Fruit fly (Drosophila melanogaster) whole organism, embryonic: ENCODE data around the gene Drsl2.
A peak's percentile ranks its signal among the peaks of the same experiment; 100 is the strongest.

Experiments used
- CG10321 ChIP-seq: fragments of 200-800 bp; sonication (Bioruptor generic); IDR thresholded peaks from 2 replicates; pipeline ENCODE4 v1.3.6; 2022; ENCODE audit warnings: missing biosample characterization, missing genetic modification characterization
- CG11085 ChIP-seq: fragments of 200-800 bp; sonication (Bioruptor generic); IDR thresholded peaks from 2 replicates; pipeline ENCODE4 v1.3.6; 2022; ENCODE audit warnings: missing biosample characterization, missing genetic modification characterization
- CG11247 ChIP-seq: fragments of 200-800 bp; sonication (Bioruptor generic); IDR thresholded peaks from 2 replicates; pipeline ENCODE4 v1.3.6; 2022; ENCODE audit warnings: missing biosample characterization, missing genetic modification characterization
- CG11456 ChIP-seq: fragments of 200-800 bp; sonication (Bioruptor generic); IDR thresholded peaks from 3 replicates; pipeline ENCODE4 v1.3.6; 2022; ENCODE audit warnings: missing biosample characterization, missing genetic modification characterization
- CG11695 ChIP-seq: fragments of 200-800 bp; sonication (Bioruptor generic); IDR thresholded peaks from 3 replicates; pipeline ENCODE4 v1.3.6; 2022; ENCODE audit warnings: missing biosample characterization, missing genetic modification characterization
- CG12236 ChIP-seq: fragments of 200-800 bp; sonication (Bioruptor generic); optimal IDR thresholded peaks from 2 replicates; lab custom pipeline; 2016; ENCODE audit warnings: missing biosample characterization, missing genetic modification characterization
- CG12744 ChIP-seq: fragments of 200-800 bp; sonication (Bioruptor generic); optimal IDR thresholded peaks from 2 replicates; lab custom pipeline; 2016; ENCODE audit warnings: missing biosample characterization, missing genetic modification characterization
- CG12942 ChIP-seq: fragments of 200-800 bp; sonication (Bioruptor generic); optimal IDR thresholded peaks from 3 replicates; lab custom pipeline; 2016; ENCODE audit warnings: missing biosample characterization, missing genetic modification characterization
- CG13296 ChIP-seq: fragments of 200-800 bp; sonication (Bioruptor generic); optimal IDR thresholded peaks from 3 replicates; lab custom pipeline; 2018; ENCODE audit warnings: missing biosample characterization, mild to moderate bottlenecking, missing genetic modification characterization
- CG15073 ChIP-seq: fragments of 200-800 bp; sonication (Bioruptor generic); optimal IDR thresholded peaks from 2 replicates; lab custom pipeline; 2016; ENCODE audit warnings: missing biosample characterization, missing genetic modification characterization
- CG15269 ChIP-seq: fragments of 200-800 bp; sonication (Bioruptor generic); optimal IDR thresholded peaks from 2 replicates; lab custom pipeline; 2018; ENCODE audit warnings: missing biosample characterization, mild to moderate bottlenecking, missing genetic modification characterization, moderate library complexity
- CG16779 ChIP-seq: fragments of 200-800 bp; sonication (Bioruptor generic); IDR thresholded peaks from 2 replicates; pipeline ENCODE4 v1.3.6; 2022; ENCODE audit warnings: missing biosample characterization, missing genetic modification characterization
- CG17612 ChIP-seq: fragments of 200-800 bp; sonication (Bioruptor generic); IDR thresholded peaks from 2 replicates; pipeline ENCODE4 v1.3.6; 2022; ENCODE audit warnings: missing biosample characterization, missing genetic modification characterization
- CG1792 ChIP-seq: fragments of 200-800 bp; sonication (Bioruptor generic); optimal IDR thresholded peaks from 2 replicates; lab custom pipeline; 2016; ENCODE audit warnings: missing biosample characterization, missing genetic modification characterization
- CG30020 ChIP-seq: fragments of 200-800 bp; optimal IDR thresholded peaks from 2 replicates; lab custom pipeline; 2019; ENCODE audit warnings: missing biosample characterization, mild to moderate bottlenecking, missing genetic modification characterization, moderate library complexity
- CG4707 ChIP-seq: fragments of 200-800 bp; sonication (Bioruptor generic); optimal IDR thresholded peaks from 2 replicates; lab custom pipeline; 2018; ENCODE audit warnings: missing biosample characterization, mild to moderate bottlenecking, missing genetic modification characterization, moderate library complexity
- CG4854 ChIP-seq: fragments of 200-800 bp; sonication (Bioruptor generic); optimal IDR thresholded peaks from 2 replicates; lab custom pipeline; 2016; ENCODE audit warnings: missing biosample characterization, missing genetic modification characterization, inconsistent platforms
- CG6272 ChIP-seq: fragments of 200-800 bp; sonication (Bioruptor generic); IDR thresholded peaks from 2 replicates; pipeline ENCODE4 v1.3.6; 2022; ENCODE audit warnings: missing biosample characterization, missing genetic modification characterization
- CG7556 ChIP-seq: fragments of 200-800 bp; sonication (Bioruptor generic); optimal IDR thresholded peaks from 2 replicates; lab custom pipeline; 2017; ENCODE audit warnings: missing biosample characterization, mild to moderate bottlenecking, missing genetic modification characterization
- CkIIα-i1 ChIP-seq: fragments of 200-800 bp; sonication (Bioruptor generic); IDR thresholded peaks from 2 replicates; pipeline ENCODE4 v1.3.6; 2022; ENCODE audit warnings: missing biosample characterization, missing genetic modification characterization
- Dip3 ChIP-seq: fragments of 200-800 bp; sonication (Bioruptor generic); optimal IDR thresholded peaks from 3 replicates; lab custom pipeline; 2016; ENCODE audit warnings: missing biosample characterization, missing genetic modification characterization
- Dref ChIP-seq: fragments of 200-800 bp; sonication (Bioruptor generic); IDR thresholded peaks from 2 replicates; pipeline ENCODE4 v1.3.6; 2022; ENCODE audit warnings: missing biosample characterization, missing genetic modification characterization
- HLH4C ChIP-seq: fragments of 200-800 bp; sonication (Bioruptor generic); IDR thresholded peaks from 3 replicates; pipeline ENCODE4 v1.3.6; 2022; ENCODE audit warnings: missing biosample characterization, missing genetic modification characterization; ENCODE audit not compliant: partially characterized antibody
- Hr51 ChIP-seq, 2 experiments: fragments of 200-800 bp; sonication (Bioruptor generic); optimal IDR thresholded peaks; 2 replicates in 1 of 2; 3 replicates in 1 of 2; lab custom pipeline; 2016 to 2018; ENCODE audit warnings: missing biosample characterization in 2 of 2, missing genetic modification characterization in 2 of 2, mild to moderate bottlenecking in 1 of 2, moderate library complexity in 1 of 2
- Lpt ChIP-seq: fragments of >200 bp; optimal IDR thresholded peaks from 2 replicates; lab custom pipeline; 2018; ENCODE audit warnings: missing biosample characterization, missing genetic modification characterization
- MTF-1 ChIP-seq: fragments of 200-800 bp; sonication (Bioruptor generic); optimal IDR thresholded peaks from 2 replicates; lab custom pipeline; 2018; ENCODE audit warnings: missing biosample characterization, mild to moderate bottlenecking, missing genetic modification characterization, borderline replicate concordance
- Med ChIP-seq: fragments of 200-800 bp; sonication (Bioruptor generic); peaks from one replicate; lab custom pipeline; 2016; ENCODE audit warnings: missing biosample characterization, missing genetic modification characterization, mild to moderate bottlenecking, inconsistent platforms, moderate library complexity
- Mrtf ChIP-seq: fragments of 200-800 bp; sonication (Bioruptor generic); IDR thresholded peaks from 3 replicates; pipeline ENCODE4 v1.3.6; 2022; ENCODE audit warnings: missing biosample characterization, missing genetic modification characterization
- NC2α ChIP-seq: fragments of 200-800 bp; sonication (Bioruptor generic); optimal IDR thresholded peaks from 2 replicates; lab custom pipeline; 2016; ENCODE audit warnings: missing biosample characterization, missing genetic modification characterization
- Nf-YB ChIP-seq: fragments of 200-800 bp; sonication (Bioruptor generic); optimal IDR thresholded peaks from 3 replicates; lab custom pipeline; 2019; ENCODE audit warnings: missing biosample characterization, mild to moderate bottlenecking, missing genetic modification characterization, moderate library complexity
- Opbp ChIP-seq: fragments of 200-800 bp; sonication (Bioruptor generic); IDR thresholded peaks from 3 replicates; pipeline ENCODE4 v1.3.6; 2022; ENCODE audit warnings: missing biosample characterization, missing genetic modification characterization; ENCODE audit not compliant: partially characterized antibody
- Pdp1 ChIP-seq, 2 experiments: fragments of 200-800 bp; sonication (Bioruptor generic); optimal IDR thresholded peaks; 3 replicates each; lab custom pipeline; 2016; ENCODE audit warnings: missing biosample characterization in 2 of 2, missing genetic modification characterization in 2 of 2, mild to moderate bottlenecking in 1 of 2, moderate library complexity in 1 of 2
- Poxn ChIP-seq: fragments of 200-800 bp; sonication (Bioruptor generic); IDR thresholded peaks from 2 replicates; pipeline ENCODE4 v1.3.6; 2022; ENCODE audit warnings: missing biosample characterization, missing genetic modification characterization
- Xbp1 ChIP-seq: fragments of 200-800 bp; sonication (Bioruptor generic); optimal IDR thresholded peaks from 3 replicates; lab custom pipeline; 2016; ENCODE audit warnings: missing biosample characterization, mild to moderate bottlenecking, missing genetic modification characterization
- aop ChIP-seq: fragments of 200-800 bp; sonication (Bioruptor generic); IDR thresholded peaks from 2 replicates; pipeline ENCODE4 v1.3.6; 2022; ENCODE audit warnings: missing biosample characterization, missing genetic modification characterization
- ash1 ChIP-seq: fragments of 200-800 bp; sonication (Bioruptor generic); optimal IDR thresholded peaks from 2 replicates; lab custom pipeline; 2018; ENCODE audit warnings: missing biosample characterization, mild to moderate bottlenecking, missing genetic modification characterization
- bbx ChIP-seq: fragments of 200-800 bp; sonication (Bioruptor generic); IDR thresholded peaks from 2 replicates; pipeline ENCODE4 v1.3.6; 2022; ENCODE audit warnings: missing biosample characterization, missing genetic modification characterization; ENCODE audit not compliant: partially characterized antibody
- bcd ChIP-seq: fragments of 200-800 bp; sonication (Bioruptor generic); optimal IDR thresholded peaks from 2 replicates; lab custom pipeline; 2017; ENCODE audit warnings: missing biosample characterization, mild to moderate bottlenecking, missing genetic modification characterization
- br ChIP-seq: fragments of >200 bp; optimal IDR thresholded peaks from 2 replicates; lab custom pipeline; 2017
- bsh ChIP-seq, 2 experiments: fragments of 200-800 bp; sonication (Bioruptor generic); optimal IDR thresholded peaks; 2 replicates each; lab custom pipeline; 2017 to 2018; ENCODE audit warnings: mild to moderate bottlenecking in 2 of 2, missing biosample characterization in 2 of 2, missing genetic modification characterization in 2 of 2, moderate library complexity in 1 of 2
- croc ChIP-seq: fragments of 200-800 bp; sonication (Bioruptor generic); conservative IDR thresholded peaks from 3 replicates; pipeline ENCODE4 v1.3.6; 2022; ENCODE audit warnings: missing biosample characterization, missing genetic modification characterization
- fru ChIP-seq: fragments of >200 bp; optimal IDR thresholded peaks from 2 replicates; lab custom pipeline; 2017
- grn ChIP-seq: fragments of 200-800 bp; sonication (Bioruptor generic); optimal IDR thresholded peaks from 3 replicates; lab custom pipeline; 2017; ENCODE audit warnings: missing biosample characterization, missing genetic modification characterization
- ind ChIP-seq: fragments of 200-800 bp; sonication (Bioruptor generic); optimal IDR thresholded peaks from 3 replicates; lab custom pipeline; 2016; ENCODE audit warnings: missing biosample characterization, missing genetic modification characterization
- jumu ChIP-seq: fragments of 200-800 bp; sonication (Bioruptor generic); optimal IDR thresholded peaks from 3 replicates; lab custom pipeline; 2016; ENCODE audit warnings: missing biosample characterization, missing genetic modification characterization
- kah ChIP-seq: fragments of 200-800 bp; sonication (Bioruptor generic); optimal IDR thresholded peaks from 2 replicates; lab custom pipeline; 2018; ENCODE audit warnings: missing biosample characterization, mild to moderate bottlenecking, missing genetic modification characterization
- maf-S ChIP-seq: fragments of 200-800 bp; sonication (Bioruptor generic); optimal IDR thresholded peaks from 2 replicates; lab custom pipeline; 2016; ENCODE audit warnings: missing biosample characterization, missing genetic modification characterization
- mld ChIP-seq: fragments of 200-800 bp; sonication (Bioruptor generic); IDR thresholded peaks from 3 replicates; pipeline ENCODE4 v1.3.6; 2022; ENCODE audit warnings: missing biosample characterization, missing genetic modification characterization; ENCODE audit not compliant: partially characterized antibody
- oc ChIP-seq: fragments of 200-800 bp; sonication (Bioruptor generic); optimal IDR thresholded peaks from 2 replicates; lab custom pipeline; 2018; ENCODE audit warnings: missing biosample characterization, mild to moderate bottlenecking, missing genetic modification characterization, moderate library complexity
- twi ChIP-seq: fragments of 200-800 bp; optimal IDR thresholded peaks from 2 replicates; lab custom pipeline; 2019; ENCODE audit warnings: missing biosample characterization, mild to moderate bottlenecking, missing genetic modification characterization, moderate library complexity
- tx ChIP-seq: fragments of 200-800 bp; sonication (Bioruptor generic); optimal IDR thresholded peaks from 2 replicates; lab custom pipeline; 2016; ENCODE audit warnings: missing biosample characterization, missing genetic modification characterization
- zf30C ChIP-seq: fragments of 200-800 bp; sonication (Bioruptor generic); optimal IDR thresholded peaks from 3 replicates; lab custom pipeline; 2018; ENCODE audit warnings: missing biosample characterization, mild to moderate bottlenecking, missing genetic modification characterization

Drsl2 gene

DNA sequence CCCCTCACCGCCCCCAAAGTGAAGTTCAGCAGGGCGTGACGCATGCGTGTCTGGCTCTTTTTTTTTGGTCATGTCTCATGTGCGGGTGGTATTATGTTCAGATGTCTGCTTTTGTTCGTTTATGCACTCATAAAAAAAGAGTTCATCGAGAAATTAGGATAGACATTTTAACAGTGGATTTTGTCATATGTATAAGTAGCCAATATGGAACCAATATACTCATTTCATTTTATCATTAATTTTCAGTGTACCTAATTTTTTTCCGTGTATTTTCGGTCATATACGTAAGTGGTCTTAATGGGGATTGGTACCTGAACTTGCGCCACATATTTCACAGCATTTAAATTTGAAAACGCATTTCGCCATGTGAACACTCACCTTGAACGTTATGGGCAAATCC, 13.8 kb upstream of the Drsl2 start (continued):
- TF ChIP-seq Med (GFP tag; lab: Kevin White, UChicago) = peak; percentile 85
- TF ChIP-seq oc (tag; lab: Kevin White, UChicago) = peak; percentile 62
- TF ChIP-seq Xbp1 (GFP tag; lab: Kevin White, UChicago) = peak; percentile 49
- TF ChIP-seq Hr51 (GFP tag; optimal IDR thresholded peaks at IDR 0.05; lab: Kevin White, UChicago) = peak in 1 of 2 experiments; percentile 60
- TF ChIP-seq CG11085 (GFP tag; lab: Robert Waterston, UW) = no peak
- no peak for TF ChIP-seq NC2α (GFP tag; lab: Kevin White, UChicago)
- no peak for TF ChIP-seq CG12236
- no peak for TF ChIP-seq CG6272
- TF ChIP-seq CG17612 = no peak
- peak; percentile 63; the same call in 1 of the 3 replicates for TF ChIP-seq CG11456 (GFP tag; lab: Robert Waterston, UW)
- no peak for TF ChIP-seq CG10321
- no peak for TF ChIP-seq CG16779
- no peak for TF ChIP-seq CG11695 (GFP tag; lab: Robert Waterston, UW)
- TF ChIP-seq CG12744 (GFP tag; lab: Kevin White, UChicago) = no peak
- TF ChIP-seq Dref (GFP tag; lab: Robert Waterston, UW) = no peak
- TF ChIP-seq Poxn (GFP tag; lab: Robert Waterston, UW) = no peak
- peak; percentile 22 for TF ChIP-seq MTF-1 (GFP tag; lab: Kevin White, UChicago)
- TF ChIP-seq ash1 (GFP tag; lab: Kevin White, UChicago) = no peak
- peak; percentile 65 for TF ChIP-seq CG15269
- TF ChIP-seq br (lab: Kevin White, UChicago) = no peak
- no peak for TF ChIP-seq maf-S (GFP tag; lab: Kevin White, UChicago)
- no peak for TF ChIP-seq CG11247 (GFP tag; lab: Robert Waterston, UW)
- no peak for TF ChIP-seq CkIIα-i1 (GFP tag; lab: Robert Waterston, UW)
- TF ChIP-seq jumu = no peak
- peak; percentile 69 for TF ChIP-seq ind (GFP tag; lab: Kevin White, UChicago)
- TF ChIP-seq bcd (GFP tag; lab: Kevin White, UChicago) = peak; percentile 49
- no peak for TF ChIP-seq Pdp1 (GFP tag; optimal IDR thresholded peaks at IDR 0.05; lab: Kevin White, UChicago)
- TF ChIP-seq CG1792 (GFP tag; lab: Kevin White, UChicago) = peak; percentile 6
- TF ChIP-seq Nf-YB (GFP tag; lab: Kevin White, UChicago) = no peak
- peak in 1 of 2 experiments; percentile 66 for TF ChIP-seq bsh (GFP tag; optimal IDR thresholded peaks at IDR 0.05; lab: Kevin White, UChicago)
- TF ChIP-seq CG15073 (GFP tag; lab: Kevin White, UChicago) = no peak
- no peak for TF ChIP-seq grn
- TF ChIP-seq twi (tag; lab: Kevin White, UChicago) = no peak
- TF ChIP-seq CG13296 (GFP tag; lab: Kevin White, UChicago) = no peak
- no peak for TF ChIP-seq zf30C (GFP tag; lab: Kevin White, UChicago)
- TF ChIP-seq mld = no peak
- peak; percentile 25 for TF ChIP-seq kah (GFP tag; lab: Kevin White, UChicago)
- no peak for TF ChIP-seq CG4854 (GFP tag; lab: Kevin White, UChicago)
- TF ChIP-seq Lpt = no peak
- TF ChIP-seq CG7556 (GFP tag; lab: Kevin White, UChicago) = peak; percentile 53
- no peak for TF ChIP-seq bbx (GFP tag; lab: Robert Waterston, UW)
- TF ChIP-seq Opbp (GFP tag; lab: Robert Waterston, UW) = no peak
- no peak for TF ChIP-seq tx
- no peak for TF ChIP-seq aop (GFP tag; lab: Robert Waterston, UW)
- TF ChIP-seq HLH4C (GFP tag; lab: Robert Waterston, UW) = no peak
- no peak for TF ChIP-seq Dip3
- TF ChIP-seq CG30020 (tag; lab: Kevin White, UChicago) = no peak
- no peak for TF ChIP-seq fru (lab: Kevin White, UChicago)
- peak; percentile 22 for TF ChIP-seq CG12942 (GFP tag; lab: Kevin White, UChicago)
- no peak for TF ChIP-seq CG4707
- TF ChIP-seq croc (GFP tag; lab: Robert Waterston, UW) = peak; percentile 46; the same call in 2 of the 3 replicates
- no peak for TF ChIP-seq Mrtf (GFP tag; lab: Robert Waterston, UW)
